Worm (Caenorhabditis elegans): ENCODE results near the gene nth-1.

nth-1 gene

ce11 chrIII:4313061-4313962 lies 19.3 kb upstream of the nth-1 start, which contains the start of the genes evl-14 and dcn-1 (continued):
- TF ChIP-seq nhr-76 (tag; optimal IDR thresholded peaks at IDR 0.05) (no peak), dve-1 (tag; optimal IDR thresholded peaks at IDR 0.05; ENCODE audit: insufficient read depth) (peak; percentile 92), skn-1 (tag; optimal IDR thresholded peaks at IDR 0.05) (no peak), snpc-4 (tag; optimal IDR thresholded peaks at IDR 0.05) (no peak), zip-11 (GFP tag; IDR thresholded peaks at IDR 0.05) (no peak), daf-16 (GFP tag; optimal IDR thresholded peaks at IDR 0.05) (no peak), daf-16 (tag; optimal IDR thresholded peaks at IDR 0.05) (peak; percentile 71), fos-1 (tag; optimal IDR thresholded peaks at IDR 0.05) (no peak), rbr-2 (tag; optimal IDR thresholded peaks at IDR 0.05) (peak; percentile 21), cey-2 (tag; optimal IDR thresholded peaks at IDR 0.05; ENCODE audit: borderline replicate concordance, insufficient read depth) (no peak), egl-43 (GFP tag; IDR thresholded peaks at IDR 0.05) (no peak), Y75B8A.6 (GFP tag; IDR thresholded peaks at IDR 0.05) (no peak), unc-39 (tag; optimal IDR thresholded peaks at IDR 0.05) (no peak), tra-1 (GFP tag; IDR thresholded peaks at IDR 0.05) (no peak), pqm-1 (tag; optimal IDR thresholded peaks at IDR 0.05) (no peak), spr-1 (tag; optimal IDR thresholded peaks at IDR 0.05) (no peak), spr-3 (GFP tag; optimal IDR thresholded peaks at IDR 0.05) (no peak), tag-97 (GFP tag; IDR thresholded peaks at IDR 0.05) (no peak), daf-12 (tag; optimal IDR thresholded peaks at IDR 0.05) (no peak), nhr-25 (tag; optimal IDR thresholded peaks at IDR 0.05; ENCODE audit: borderline replicate concordance, insufficient read depth) (no peak), ceh-32 (tag; optimal IDR thresholded peaks at IDR 0.05; ENCODE audit: poor library complexity) (no peak), fkh-10 (GFP tag; optimal IDR thresholded peaks at IDR 0.05) (peak; percentile 3), lim-7 (GFP tag; IDR thresholded peaks at IDR 0.05) (no peak)

ce11 chrIII:4309303-4309702 lies 15.2 kb upstream of the nth-1 start:
- TF ChIP-seq ztf-11 (tag; optimal IDR thresholded peaks at IDR 0.05) = no peak
- TF ChIP-seq aha-1 (tag) = peak; percentile 92

DNA sequence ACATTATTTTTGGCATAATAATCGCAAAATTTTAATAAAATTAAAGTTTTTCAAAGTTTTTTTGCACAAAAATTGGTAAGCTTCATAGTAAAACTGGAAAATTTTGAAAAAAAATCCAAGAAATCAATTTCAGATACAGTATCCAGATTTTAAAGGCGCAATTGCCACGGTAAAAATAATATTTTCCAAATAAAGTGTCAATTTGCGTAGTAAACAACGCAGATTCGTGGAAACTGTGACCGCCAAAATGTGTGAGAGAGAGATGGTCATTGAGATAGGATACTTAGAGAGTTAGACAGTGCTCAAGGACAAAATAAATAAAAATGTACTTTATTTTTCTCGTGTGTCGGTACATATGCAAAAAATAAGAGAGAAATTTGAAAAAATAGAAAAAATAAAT lies 8.7 kb upstream of the nth-1 start:
- no peak for TF ChIP-seq daf-16 (GFP tag; optimal IDR thresholded peaks at IDR 0.05)
- TF ChIP-seq daf-16 (tag; optimal IDR thresholded peaks at IDR 0.05) = peak; percentile 55
- no peak for TF ChIP-seq aly-2 (tag; optimal IDR thresholded peaks at IDR 0.05)

DNA sequence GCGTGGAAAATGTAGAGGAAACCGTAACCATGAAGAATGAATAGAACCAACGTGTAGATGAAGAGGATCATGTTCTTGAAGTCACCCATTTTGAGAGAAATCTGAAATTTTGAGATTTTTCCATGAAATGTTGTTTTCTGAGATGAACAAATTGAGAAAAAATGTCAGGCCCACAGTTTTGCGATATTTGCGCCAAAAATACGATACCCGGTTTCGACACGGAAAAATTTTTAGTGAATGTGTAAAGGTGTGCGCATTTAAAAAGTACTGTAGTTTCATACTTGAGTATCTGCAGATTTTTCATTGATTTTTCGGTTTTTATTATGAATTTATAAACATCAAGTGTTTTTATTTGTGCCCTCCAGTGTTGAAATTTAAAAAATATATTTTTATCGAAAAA lies 8.2 kb upstream of the nth-1 start, which contains the start of gene R10E4.9:
Gene R10E4.9 (minus strand): TSS at position 101 of the 400 bp plus-strand sequence.
- TF ChIP-seq daf-12 (tag; optimal IDR thresholded peaks at IDR 0.05) = no peak
- no peak for TF ChIP-seq ceh-32 (tag; optimal IDR thresholded peaks at IDR 0.05; ENCODE audit: poor library complexity)
- TF ChIP-seq madf-5 (GFP tag; IDR thresholded peaks at IDR 0.05) = no peak
- TF ChIP-seq hmg-1.1 (GFP tag; IDR thresholded peaks at IDR 0.05) = no peak
- TF ChIP-seq R02D3.7 (tag; optimal IDR thresholded peaks at IDR 0.05) = no peak
- TF ChIP-seq Y48G9A.11 (GFP tag; IDR thresholded peaks at IDR 0.05) = no peak
- no peak for TF ChIP-seq ceh-44 (GFP tag; IDR thresholded peaks at IDR 0.05)
- TF ChIP-seq F44E2.7 (GFP tag; IDR thresholded peaks at IDR 0.05) = no peak
- no peak for TF ChIP-seq Y105C5A.15 (GFP tag; IDR thresholded peaks at IDR 0.05)
- no peak for TF ChIP-seq spr-1 (tag; optimal IDR thresholded peaks at IDR 0.05)
- no peak for TF ChIP-seq mxl-2 (GFP tag; conservative IDR thresholded peaks at IDR 0.05)
- TF ChIP-seq lim-7 (GFP tag; IDR thresholded peaks at IDR 0.05) = no peak
- no peak for TF ChIP-seq dmd-6 (GFP tag; IDR thresholded peaks at IDR 0.05)
- no peak for TF ChIP-seq attf-4 (tag; optimal IDR thresholded peaks at IDR 0.05)

Measured in whole organism, L4 larva.